Worm (Caenorhabditis elegans) whole organism, L4/young adult: ENCODE measurements around the gene ule-3.
A peak's percentile ranks its signal among the peaks of the same experiment; 100 is the strongest.

ENCODE experiments used
- W03F9.2 ChIP-seq: fragments of 150-350 bp; optimal IDR thresholded peaks from 2 replicates; lab custom pipeline; 2014; ENCODE audit warnings: missing biosample characterization, missing genetic modification characterization
- dao-5 ChIP-seq: sonication (generic microtip); optimal IDR thresholded peaks from 2 replicates; lab custom pipeline; 2016; ENCODE audit warnings: missing genotype, missing genetic modification characterization, moderate library complexity, missing compliant biosample characterization
- him-1 ChIP-seq: sonication (generic microtip); optimal IDR thresholded peaks from 2 replicates; lab custom pipeline; 2016; ENCODE audit warnings: missing genotype, missing genetic modification reagents, missing genetic modification characterization, missing compliant biosample characterization

Gene ule-3

DNA sequence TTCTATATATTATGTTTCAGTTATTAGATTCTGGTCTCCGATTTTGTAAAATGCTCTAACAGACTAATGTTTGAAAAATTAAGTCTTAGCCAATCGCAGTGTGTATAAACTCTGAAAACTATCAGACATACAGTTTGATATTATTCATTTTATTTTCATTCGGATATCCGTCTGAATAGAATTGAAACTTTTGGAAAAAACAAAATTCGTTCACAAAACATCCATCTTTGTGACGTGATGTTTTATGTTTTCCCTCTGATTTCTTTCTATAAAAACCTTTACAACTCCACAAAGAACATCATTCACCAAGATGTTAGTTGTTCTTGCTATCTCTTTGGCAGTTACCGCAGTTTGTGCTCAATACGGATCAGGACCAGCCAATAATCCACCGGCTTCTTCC, at the start of gene ule-3:
Gene ule-3 (plus strand): TSS at position 301 of the 400 bp plus-strand sequence.
- TF ChIP-seq dao-5 (tag; lab: Kevin White, UChicago) (no peak), W03F9.2 (tag; lab: Kevin White, UChicago) (no peak), him-1 (tag; lab: Kevin White, UChicago) (no peak)

DNA sequence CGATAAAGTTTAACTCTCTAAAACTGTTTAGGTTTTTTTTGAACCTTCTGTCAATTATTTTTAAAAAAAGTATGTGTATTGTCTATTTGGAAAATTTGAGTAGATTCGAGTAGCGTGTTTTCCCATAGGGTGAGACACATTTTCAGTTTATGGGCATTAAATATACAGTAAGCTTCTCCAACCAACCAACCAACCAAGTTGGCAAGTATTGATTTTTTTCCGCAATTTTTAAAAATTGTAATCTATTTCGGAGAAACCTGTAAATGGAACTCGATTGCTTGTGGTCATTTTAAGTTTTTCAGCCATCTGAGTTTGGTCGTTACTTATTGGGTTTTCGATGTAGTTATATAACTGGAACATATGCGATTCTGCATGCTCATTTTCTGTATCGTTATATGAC, 48.6 kb upstream of the ule-3 start, which contains the start of gene srj-21:
Gene srj-21 (plus strand): TSS at position 301 of the 400 bp plus-strand sequence.
- TF ChIP-seq dao-5 (tag; lab: Kevin White, UChicago): no peak
- TF ChIP-seq him-1 (tag; lab: Kevin White, UChicago): no peak
- no peak for TF ChIP-seq W03F9.2 (tag; lab: Kevin White, UChicago)

- TF ChIP-seq W03F9.2 (tag; lab: Kevin White, UChicago): no peak
- TF ChIP-seq dao-5 (tag; lab: Kevin White, UChicago): no peak
- no peak for TF ChIP-seq him-1 (tag; lab: Kevin White, UChicago)
Measured at ce11 chrV:10747263-10747951, 46.2 kb upstream of the ule-3 start, which contains the start of the genes selt-1.2 and F28H7.2. TSS of gene selt-1.2 (minus strand) at chrV:10747363. TSS of gene F28H7.2 (plus strand) at chrV:10747901.

- no peak for TF ChIP-seq W03F9.2 (tag; lab: Kevin White, UChicago)
- no peak for TF ChIP-seq dao-5 (tag; lab: Kevin White, UChicago)
- TF ChIP-seq him-1 (tag; lab: Kevin White, UChicago): no peak
Measured at ce11 chrV:10750630-10751029, 43.0 kb upstream of the ule-3 start, which contains the start of gene F28H7.3. TSS of gene F28H7.3 (minus strand) at chrV:10750788.

DNA sequence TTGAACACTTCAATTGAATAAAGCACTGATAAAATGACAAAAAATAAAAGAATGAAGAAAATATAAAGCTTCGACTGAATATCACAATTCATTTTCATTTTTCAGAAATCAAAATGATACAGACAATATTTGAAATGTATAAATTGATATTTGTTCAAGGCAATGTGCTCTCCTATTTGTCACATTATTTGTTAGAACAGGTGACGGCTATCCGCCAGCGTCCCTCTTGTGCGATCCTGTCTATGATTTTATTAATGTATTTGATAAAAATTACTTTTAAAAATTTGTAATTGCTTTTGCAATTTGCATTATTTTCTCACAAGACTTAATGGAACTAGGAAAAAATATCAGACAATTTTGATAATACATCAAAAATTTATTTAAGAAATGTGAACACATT, 39.5 kb upstream of the ule-3 start, which contains the start of gene F28H7.7:
Gene F28H7.7 (minus strand): TSS at position 101 of the 400 bp plus-strand sequence.
- TF ChIP-seq dao-5 (tag; lab: Kevin White, UChicago) (no peak), him-1 (tag; lab: Kevin White, UChicago) (no peak), W03F9.2 (tag; lab: Kevin White, UChicago) (no peak)

- TF ChIP-seq dao-5 (tag; lab: Kevin White, UChicago) (no peak), W03F9.2 (tag; lab: Kevin White, UChicago) (no peak), him-1 (tag; lab: Kevin White, UChicago) (no peak)
Measured at ce11 chrV:10756698-10757097, 36.9 kb upstream of the ule-3 start, which contains the start of gene irld-6. TSS of gene irld-6 (minus strand) at chrV:10756798.

DNA sequence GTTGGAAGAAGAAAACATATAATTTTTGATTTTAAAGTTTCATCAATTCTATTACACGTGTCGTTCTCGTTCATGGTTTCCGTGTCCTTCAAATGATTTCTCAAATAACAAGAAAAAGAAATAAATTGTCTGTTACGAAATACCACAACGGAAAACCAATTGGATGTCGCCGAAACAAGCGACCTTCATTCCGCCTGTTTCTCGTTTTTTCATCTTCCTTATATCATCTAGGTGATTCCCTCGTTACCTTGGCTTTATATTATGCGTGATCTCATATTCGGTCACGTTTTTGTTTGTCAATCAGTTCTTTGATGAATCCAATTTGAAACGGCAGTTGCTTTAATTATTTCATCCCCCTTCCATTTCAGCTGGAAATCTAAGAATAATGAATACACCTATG, 36.5 kb upstream of the ule-3 start:
- TF ChIP-seq W03F9.2 (tag; lab: Kevin White, UChicago): no peak
- TF ChIP-seq dao-5 (tag; lab: Kevin White, UChicago): no peak
- TF ChIP-seq him-1 (tag; lab: Kevin White, UChicago): no peak

- TF ChIP-seq dao-5 (tag; lab: Kevin White, UChicago): no peak
Measured at ce11 chrV:10758658-10759057, 34.9 kb upstream of the ule-3 start, which contains the start of gene F28H7.8. TSS of gene F28H7.8 (plus strand) at chrV:10758958.

DNA sequence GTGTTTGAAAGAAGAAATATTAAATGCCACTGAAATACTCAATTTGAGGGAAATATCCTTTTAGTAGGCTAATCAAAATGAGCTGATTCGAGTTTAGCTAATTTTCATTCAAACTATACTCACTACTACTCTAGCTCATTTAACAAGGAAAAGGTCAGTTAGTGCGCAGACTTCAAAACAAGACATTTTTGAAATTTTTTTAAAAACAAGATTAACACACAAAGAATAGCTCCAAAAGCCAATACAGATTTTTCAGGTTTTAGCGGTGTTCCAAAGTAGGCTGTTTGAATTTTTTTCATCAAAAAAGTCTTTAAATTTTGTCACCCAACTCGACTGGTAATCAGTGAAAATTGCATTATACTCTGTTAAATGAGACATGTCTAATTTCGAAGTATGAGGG, 32.8 kb upstream of the ule-3 start:
- no peak for TF ChIP-seq him-1 (tag; lab: Kevin White, UChicago)
- no peak for TF ChIP-seq W03F9.2 (tag; lab: Kevin White, UChicago)
- no peak for TF ChIP-seq dao-5 (tag; lab: Kevin White, UChicago)

- TF ChIP-seq W03F9.2 (tag; lab: Kevin White, UChicago) (no peak), him-1 (tag; lab: Kevin White, UChicago) (no peak), dao-5 (tag; lab: Kevin White, UChicago) (no peak)
Measured at ce11 chrV:10762695-10763094, 30.9 kb upstream of the ule-3 start, which contains the start of gene sre-6. TSS of gene sre-6 (minus strand) at chrV:10762795.

- TF ChIP-seq him-1 (tag; lab: Kevin White, UChicago) (no peak), W03F9.2 (tag; lab: Kevin White, UChicago) (no peak), dao-5 (tag; lab: Kevin White, UChicago) (no peak)
Measured at ce11 chrV:10764066-10764465, 29.5 kb upstream of the ule-3 start, which contains the start of gene ocr-1. TSS of gene ocr-1 (plus strand) at chrV:10764366.

ce11 chrV:10768892-10769291, 24.7 kb upstream of the ule-3 start:
- TF ChIP-seq W03F9.2 (tag; lab: Kevin White, UChicago) (no peak), him-1 (tag; lab: Kevin White, UChicago) (no peak), dao-5 (tag; lab: Kevin White, UChicago) (no peak)

- TF ChIP-seq him-1 (tag; lab: Kevin White, UChicago): no peak
- TF ChIP-seq W03F9.2 (tag; lab: Kevin White, UChicago): peak; percentile 48
Measured at ce11 chrV:10770026-10770425, 23.6 kb upstream of the ule-3 start, which contains the start of the genes D1054.1 and pas-2. TSS of gene D1054.1 (minus strand) at chrV:10770217. TSS of gene pas-2 (plus strand) at chrV:10770368.
